Worm (Caenorhabditis elegans) whole organism, L4 larva: ENCODE measurements around the gene afmd-2.

Experiments used
- ceh-82 ChIP-seq: sonication (generic microtip); optimal IDR thresholded peaks from 2 replicates; lab custom pipeline; 2017; ENCODE audit warnings: missing biosample characterization, missing genetic modification characterization
- ctbp-1 ChIP-seq: fragments of 200-800 bp; sonication (Bioruptor generic); IDR thresholded peaks from 2 replicates; pipeline ENCODE4 v1.3.6; 2022; ENCODE audit warnings: missing genetic modification reagents, missing genetic modification characterization, missing compliant biosample characterization
- nhr-237 ChIP-seq: sonication (generic microtip); optimal IDR thresholded peaks from 2 replicates; lab custom pipeline; 2017; ENCODE audit warnings: missing biosample characterization, missing genetic modification characterization

- no peak for TF ChIP-seq ceh-82
- TF ChIP-seq ctbp-1 (GFP tag; lab: Robert Waterston, UW) = no peak
- TF ChIP-seq nhr-237 = no peak
These were observed 45.3 kb downstream of the afmd-2 start for ce11 chrIV:13554350-13554749.
